Worm (Caenorhabditis elegans) whole organism, L4/young adult: ENCODE measurements around the gene Y37E11AL.1.

Source experiments
- W03F9.2 ChIP-seq: fragments of 150-350 bp; optimal IDR thresholded peaks from 2 replicates; lab custom pipeline; 2014; ENCODE audit warnings: missing biosample characterization, missing genetic modification characterization
- dao-5 ChIP-seq: sonication (generic microtip); optimal IDR thresholded peaks from 2 replicates; lab custom pipeline; 2016; ENCODE audit warnings: missing genotype, missing genetic modification characterization, moderate library complexity, missing compliant biosample characterization
- him-1 ChIP-seq: sonication (generic microtip); optimal IDR thresholded peaks from 2 replicates; lab custom pipeline; 2016; ENCODE audit warnings: missing genotype, missing genetic modification reagents, missing genetic modification characterization, missing compliant biosample characterization

- TF ChIP-seq W03F9.2, result no peak
- no peak for TF ChIP-seq dao-5 (tag; lab: Kevin White, UChicago)
- TF ChIP-seq him-1, result no peak
Measured at ce11 chrIV:3709200-3709599, at the start of gene Y37E11AL.1.
